Worm (Caenorhabditis elegans) whole organism, L2 larva: ENCODE measurements around the gene taf-7.1.

Source experiments
- F13H6.1 ChIP-seq: sonication (generic microtip); optimal IDR thresholded peaks from 2 replicates; lab custom pipeline; 2016; ENCODE audit warnings: missing genetic modification characterization, missing compliant biosample characterization
- R02D3.7 ChIP-seq: fragments of 150-350 bp; optimal IDR thresholded peaks from 2 replicates; lab custom pipeline; 2014; ENCODE audit warnings: missing biosample characterization, missing genetic modification characterization
- aly-2 ChIP-seq: fragments of 150-350 bp; optimal IDR thresholded peaks from 2 replicates; lab custom pipeline; 2014; ENCODE audit warnings: missing biosample characterization, missing genetic modification characterization
- ama-1 ChIP-seq: fragments of 150-350 bp; optimal IDR thresholded peaks from 2 replicates; lab custom pipeline; 2018; ENCODE audit warnings: inconsistent platforms
- blmp-1 ChIP-seq: sonication (generic microtip); optimal IDR thresholded peaks from 2 replicates; lab custom pipeline; 2017; ENCODE audit warnings: missing genetic modification characterization, mild to moderate bottlenecking, missing compliant biosample characterization, antibody characterized with exemption, moderate library complexity; ENCODE audit not compliant: insufficient read depth
- mbf-1 ChIP-seq: sonication (generic microtip); optimal IDR thresholded peaks from 2 replicates; lab custom pipeline; 2017; ENCODE audit warnings: missing biosample characterization, missing genetic modification characterization
- nhr-11 ChIP-seq: fragments of 150-350 bp; optimal IDR thresholded peaks from 2 replicates; lab custom pipeline; 2014; ENCODE audit warnings: missing biosample characterization, missing genetic modification characterization
- nhr-12 ChIP-seq: fragments of 150-350 bp; optimal IDR thresholded peaks from 2 replicates; lab custom pipeline; 2014; ENCODE audit warnings: missing biosample characterization, missing genetic modification characterization
- nhr-77 ChIP-seq: fragments of 150-350 bp; optimal IDR thresholded peaks from 2 replicates; lab custom pipeline; 2014; ENCODE audit warnings: missing biosample characterization, missing genetic modification characterization
- sem-4 ChIP-seq: fragments of 150-350 bp; optimal IDR thresholded peaks from 2 replicates; lab custom pipeline; 2014; ENCODE audit warnings: missing biosample characterization, missing genetic modification reagents, missing genetic modification characterization
- unc-39 ChIP-seq: fragments of 150-350 bp; optimal IDR thresholded peaks from 2 replicates; lab custom pipeline; 2014; ENCODE audit warnings: missing biosample characterization, missing genetic modification characterization
- ztf-11 ChIP-seq: sonication (generic microtip); optimal IDR thresholded peaks from 2 replicates; lab custom pipeline; 2017; ENCODE audit warnings: missing biosample characterization, missing genetic modification characterization

DNA sequence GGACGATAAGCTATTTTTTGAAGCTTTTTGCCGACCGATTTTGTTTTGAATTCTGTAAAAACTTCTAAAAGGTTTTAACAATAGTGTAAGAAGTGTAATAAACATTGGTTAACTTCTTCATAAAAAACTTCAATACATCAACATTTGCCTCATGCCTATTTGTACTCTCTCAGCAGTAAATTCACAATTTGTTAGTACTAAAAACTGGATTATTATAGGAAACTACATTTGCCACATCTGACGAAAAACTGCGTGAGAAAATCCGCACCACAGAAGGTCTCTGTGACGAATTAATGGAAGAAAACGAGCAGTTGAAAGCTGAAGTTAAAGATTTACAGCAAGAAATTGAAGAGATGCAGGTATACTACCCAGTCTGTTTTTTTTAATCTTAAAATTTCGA lies 9.8 kb downstream of the taf-7.1 start:
- TF ChIP-seq nhr-77 (tag; lab: Kevin White, UChicago), result no peak
- no peak for TF ChIP-seq R02D3.7
- no peak for TF ChIP-seq F13H6.1 (tag; lab: Kevin White, UChicago)
- no peak for TF ChIP-seq nhr-12
- TF ChIP-seq ztf-11, result no peak
- no peak for TF ChIP-seq sem-4 (tag; lab: Kevin White, UChicago)
- no peak for TF ChIP-seq blmp-1 (tag; lab: Kevin White, UChicago)
- TF ChIP-seq unc-39 (tag; lab: Kevin White, UChicago), result no peak
- no peak for TF ChIP-seq ama-1
- TF ChIP-seq nhr-11, result no peak
- TF ChIP-seq mbf-1 (tag; lab: Kevin White, UChicago), result no peak
- TF ChIP-seq aly-2, result no peak
